Fruit fly (Drosophila melanogaster) whole organism, prepupa: Measurements from ENCODE around the gene Cals.

ENCODE experiments used
- CG11294 ChIP-seq: fragments of 200-800 bp; sonication (Bioruptor generic); IDR thresholded peaks from 2 replicates; pipeline ENCODE4 v1.3.6; 2022; ENCODE audit warnings: missing biosample characterization, missing genetic modification characterization
- CG11762 ChIP-seq: fragments of 200-800 bp; sonication (Bioruptor generic); optimal IDR thresholded peaks from 3 replicates; lab custom pipeline; 2016; ENCODE audit warnings: missing biosample characterization, missing genetic modification characterization; ENCODE audit not compliant: insufficient read depth
- CG16779 ChIP-seq: fragments of 200-800 bp; sonication (Bioruptor generic); optimal IDR thresholded peaks from 3 replicates; lab custom pipeline; 2017; ENCODE audit warnings: missing biosample characterization, mild to moderate bottlenecking, missing genetic modification characterization
- CG32006 ChIP-seq: fragments of 200-800 bp; sonication (Bioruptor generic); optimal IDR thresholded peaks from 3 replicates; lab custom pipeline; 2017; ENCODE audit warnings: missing biosample characterization, mild to moderate bottlenecking, missing genetic modification characterization
- CG4318 ChIP-seq: fragments of 200-800 bp; sonication (Bioruptor generic); optimal IDR thresholded peaks from 3 replicates; lab custom pipeline; 2017; ENCODE audit warnings: missing biosample characterization, mild to moderate bottlenecking, missing genetic modification characterization
- CG6276 ChIP-seq: fragments of 200-800 bp; sonication (Bioruptor generic); optimal IDR thresholded peaks from 2 replicates; lab custom pipeline; 2017; ENCODE audit warnings: missing biosample characterization, mild to moderate bottlenecking, missing genetic modification characterization
- CG6854 ChIP-seq: fragments of 200-800 bp; sonication (Bioruptor generic); optimal IDR thresholded peaks from 2 replicates; lab custom pipeline; 2017; ENCODE audit warnings: missing biosample characterization, mild to moderate bottlenecking, missing genetic modification characterization
- CG7368 ChIP-seq: fragments of 200-800 bp; sonication (Bioruptor generic); optimal IDR thresholded peaks from 3 replicates; lab custom pipeline; 2016; ENCODE audit warnings: missing biosample characterization, missing genetic modification characterization
- CG8632 ChIP-seq: fragments of 200-800 bp; sonication (Bioruptor generic); optimal IDR thresholded peaks from 3 replicates; lab custom pipeline; 2016; ENCODE audit warnings: missing biosample characterization, missing genetic modification characterization
- CG9139 ChIP-seq: fragments of 200-800 bp; sonication (Bioruptor generic); optimal IDR thresholded peaks from 3 replicates; lab custom pipeline; 2017; ENCODE audit warnings: missing biosample characterization, mild to moderate bottlenecking, missing genetic modification characterization
- Eip75B ChIP-seq: fragments of 200-800 bp; sonication (Bioruptor generic); optimal IDR thresholded peaks from 3 replicates; lab custom pipeline; 2016; ENCODE audit warnings: missing biosample characterization, missing genetic modification characterization
- Eip78C ChIP-seq: fragments of 200-800 bp; sonication (Bioruptor generic); peaks from one replicate; lab custom pipeline; 2016; ENCODE audit warnings: missing biosample characterization, missing genetic modification characterization
- Hr4 ChIP-seq: fragments of 200-800 bp; sonication (Bioruptor generic); optimal IDR thresholded peaks from 3 replicates; lab custom pipeline; 2016; ENCODE audit warnings: missing biosample characterization, missing genetic modification characterization
- Lpt ChIP-seq: fragments of 200-800 bp; sonication (Bioruptor generic); optimal IDR thresholded peaks from 3 replicates; lab custom pipeline; 2016; ENCODE audit warnings: missing biosample characterization, missing genetic modification characterization
- Met ChIP-seq: fragments of 200-800 bp; sonication (Bioruptor generic); optimal IDR thresholded peaks from 3 replicates; lab custom pipeline; 2016; ENCODE audit warnings: missing biosample characterization, missing genetic modification characterization
- OdsH ChIP-seq: fragments of 200-800 bp; sonication (Bioruptor generic); optimal IDR thresholded peaks from 3 replicates; lab custom pipeline; 2016; ENCODE audit warnings: missing biosample characterization, missing genetic modification characterization
- Smox ChIP-seq: fragments of 200-800 bp; sonication (Bioruptor generic); optimal IDR thresholded peaks from 3 replicates; lab custom pipeline; 2016; ENCODE audit warnings: missing biosample characterization, missing genetic modification characterization
- Sox14 ChIP-seq: fragments of 200-800 bp; sonication (Bioruptor generic); optimal IDR thresholded peaks from 3 replicates; lab custom pipeline; 2016; ENCODE audit warnings: missing biosample characterization, missing genetic modification characterization
- achi ChIP-seq: fragments of 200-800 bp; sonication (Bioruptor generic); optimal IDR thresholded peaks from 3 replicates; lab custom pipeline; 2016; ENCODE audit warnings: missing biosample characterization, missing genetic modification characterization
- acj6 ChIP-seq: fragments of 200-800 bp; sonication (Bioruptor generic); optimal IDR thresholded peaks from 3 replicates; lab custom pipeline; 2016; ENCODE audit warnings: missing biosample characterization, missing genetic modification characterization
- cyc ChIP-seq: fragments of 200-800 bp; sonication (Bioruptor generic); optimal IDR thresholded peaks from 3 replicates; lab custom pipeline; 2016; ENCODE audit warnings: missing biosample characterization, missing genetic modification characterization
- eg ChIP-seq: fragments of 200-800 bp; sonication (Bioruptor generic); IDR thresholded peaks from 3 replicates; pipeline ENCODE4 v1.3.6; 2022; ENCODE audit warnings: missing biosample characterization, missing genetic modification characterization
- fd85E ChIP-seq: fragments of 200-800 bp; sonication (Bioruptor generic); optimal IDR thresholded peaks from 3 replicates; lab custom pipeline; 2016; ENCODE audit warnings: missing biosample characterization, missing genetic modification characterization
- net ChIP-seq: fragments of 200-800 bp; sonication (Bioruptor generic); optimal IDR thresholded peaks from 3 replicates; lab custom pipeline; 2016; ENCODE audit warnings: missing biosample characterization, missing genetic modification characterization
- pdm3 ChIP-seq: fragments of 200-800 bp; sonication (Bioruptor generic); optimal IDR thresholded peaks from 3 replicates; lab custom pipeline; 2016; ENCODE audit warnings: missing biosample characterization, missing genetic modification characterization
- ss ChIP-seq, 2 experiments: fragments of 200-800 bp; sonication (Bioruptor generic); optimal IDR thresholded peaks; 2 replicates in 1 of 2; 3 replicates in 1 of 2; lab custom pipeline; 2017 to 2018; ENCODE audit warnings: mild to moderate bottlenecking in 2 of 2, missing biosample characterization in 2 of 2, missing genetic modification characterization in 2 of 2, moderate library complexity in 1 of 2
- svp ChIP-seq: fragments of 200-800 bp; sonication (Bioruptor generic); peaks from one replicate; lab custom pipeline; 2016; ENCODE audit warnings: missing biosample characterization, missing genetic modification characterization
- vri ChIP-seq: fragments of 200-800 bp; sonication (Bioruptor generic); optimal IDR thresholded peaks from 3 replicates; lab custom pipeline; 2016; ENCODE audit warnings: missing biosample characterization, mild to moderate bottlenecking, missing genetic modification characterization

Cals gene

dm6 chr4:1112867-1113769 is 10.0 kb downstream of the Cals start (continued):
- TF ChIP-seq pdm3 (GFP tag; lab: Kevin White, UChicago) (peak; percentile 96), CG7368 (GFP tag; lab: Kevin White, UChicago) (no peak), vri (GFP tag; lab: Kevin White, UChicago) (peak; percentile 92), Lpt (GFP tag; lab: Kevin White, UChicago) (peak; percentile 97), CG32006 (GFP tag; lab: Kevin White, UChicago) (no peak), CG11762 (GFP tag; lab: Kevin White, UChicago) (peak; percentile 89), Eip75B (GFP tag; lab: Kevin White, UChicago) (peak; percentile 95), Hr4 (GFP tag; lab: Kevin White, UChicago) (peak; percentile 96), Sox14 (GFP tag; lab: Kevin White, UChicago) (peak; percentile 96), CG8632 (GFP tag; lab: Kevin White, UChicago) (peak; percentile 88)

dm6 chr4:1106114-1106513 is 17.0 kb downstream of the Cals start:
- TF ChIP-seq achi, result no peak
- no peak for TF ChIP-seq Lpt (GFP tag; lab: Kevin White, UChicago)
- no peak for TF ChIP-seq CG9139
- TF ChIP-seq, all 60 proteins: peak for 0

- TF ChIP-seq CG6854 (no peak), CG4318 (no peak), OdsH (no peak), CG16779 (tag; lab: Kevin White, UChicago) (no peak), ss (GFP tag; optimal IDR thresholded peaks at IDR 0.05; lab: Kevin White, UChicago) (no peak), Sox14 (GFP tag; lab: Kevin White, UChicago) (no peak), CG9139 (no peak), pdm3 (GFP tag; lab: Kevin White, UChicago) (no peak), CG11294 (GFP tag; lab: Robert Waterston, UW) (no peak)
Measured at dm6 chr4:1097608-1098262, 25.4 kb downstream of the Cals start.

- peak; percentile 49 for TF ChIP-seq Eip78C (GFP tag; lab: Kevin White, UChicago)
- peak; percentile 1 for TF ChIP-seq Met
- TF ChIP-seq CG16779 (tag; lab: Kevin White, UChicago), result no peak
Measured at dm6 chr4:1093446-1093845, 29.7 kb downstream of the Cals start.

dm6 chr4:1090304-1090703 is 32.9 kb downstream of the Cals start:
- TF ChIP-seq eg (GFP tag; lab: Robert Waterston, UW), result no peak
- no peak for TF ChIP-seq Met
- TF ChIP-seq CG6276 (GFP tag; lab: Kevin White, UChicago), result no peak

dm6 chr4:1088480-1088879 is 34.7 kb downstream of the Cals start, which contains the start of gene sv:
sv (plus strand) TSS chr4:1088798.
- no peak for TF ChIP-seq acj6
- no peak for TF ChIP-seq CG4318
- no peak for TF ChIP-seq Smox (GFP tag; lab: Kevin White, UChicago)
- no peak for TF ChIP-seq svp (GFP tag; lab: Kevin White, UChicago)
- no peak for TF ChIP-seq fd85E
- no peak for TF ChIP-seq CG11762 (GFP tag; lab: Kevin White, UChicago)
- no peak for TF ChIP-seq pdm3 (GFP tag; lab: Kevin White, UChicago)
- TF ChIP-seq net (GFP tag; lab: Kevin White, UChicago), result no peak
- TF ChIP-seq cyc (GFP tag; lab: Kevin White, UChicago), result no peak
